Worm (Caenorhabditis elegans): ENCODE results near the gene rpl-3.

DNA sequence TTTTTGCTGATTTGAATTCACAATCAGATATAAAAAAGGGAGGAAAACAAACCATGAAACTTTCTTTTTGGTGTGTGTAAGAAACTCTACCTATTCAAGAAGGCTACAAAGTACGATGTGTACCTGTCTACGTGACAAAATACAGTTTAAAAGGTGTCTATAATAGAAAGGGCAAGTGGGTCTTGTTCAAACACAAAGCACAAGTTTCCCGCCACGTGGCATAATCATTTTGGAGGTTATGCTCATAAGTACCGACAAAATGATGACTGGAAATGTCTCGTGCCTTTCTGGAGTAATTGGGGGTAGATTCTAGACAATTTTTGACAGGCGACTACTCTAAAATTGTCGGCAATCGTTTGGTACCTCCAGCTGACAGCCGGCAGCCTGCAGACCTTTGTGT is 7.2 kb downstream of the rpl-3 start:
- no peak for TF ChIP-seq W03F9.2 (tag; optimal IDR thresholded peaks at IDR 0.05)
- TF ChIP-seq him-1 (tag; optimal IDR thresholded peaks at IDR 0.05) = no peak
- no peak for TF ChIP-seq dao-5 (tag; optimal IDR thresholded peaks at IDR 0.05)
